Fruit fly (Drosophila melanogaster) Kc167 (cell line): ENCODE results near the gene ClpX.

Experiments
- Myc ChIP-seq: fragments of >200 bp; optimal IDR thresholded peaks from 2 replicates; lab custom pipeline; 2017; ENCODE audit warnings: missing external identifiers
- Sin3A ChIP-seq: fragments of >200 bp; optimal IDR thresholded peaks from 2 replicates; lab custom pipeline; 2018; ENCODE audit warnings: missing external identifiers
- h ChIP-seq: fragments of >200 bp; optimal IDR thresholded peaks from 3 replicates; lab custom pipeline; 2018; ENCODE audit warnings: missing external identifiers
- insv ChIP-seq: fragments of >200 bp; optimal IDR thresholded peaks from 3 replicates; lab custom pipeline; 2018; ENCODE audit warnings: missing external identifiers
- psq ChIP-seq: fragments of >200 bp; optimal IDR thresholded peaks from 2 replicates; lab custom pipeline; 2017; ENCODE audit warnings: missing external identifiers
- ttk ChIP-seq: sonication (Bioruptor generic); optimal IDR thresholded peaks from 2 replicates; lab custom pipeline; 2017; ENCODE audit warnings: missing external identifiers

Gene ClpX

dm6 chr3R:19902926-19903739 is at the start of gene ClpX:
Gene ClpX, minus strand, starts transcription at chr3R:19903689.
- TF ChIP-seq ttk (lab: Kevin White, UChicago) (no peak), h (lab: Kevin White, UChicago) (no peak), Sin3A (lab: Kevin White, UChicago) (no peak), psq (no peak), insv (lab: Kevin White, UChicago) (no peak), Myc (no peak)

dm6 chr3R:19948143-19948542 is 44.7 kb upstream of the ClpX start, which contains the start of gene CG4783:
Gene CG4783, plus strand, starts transcription at chr3R:19948443.
- no peak for TF ChIP-seq Sin3A (lab: Kevin White, UChicago)
- TF ChIP-seq psq, result no peak
- no peak for TF ChIP-seq ttk (lab: Kevin White, UChicago)
- TF ChIP-seq Myc, result no peak
- no peak for TF ChIP-seq insv (lab: Kevin White, UChicago)
- TF ChIP-seq h (lab: Kevin White, UChicago), result no peak

dm6 chr3R:19942312-19942711 is 38.8 kb upstream of the ClpX start, which contains the start of gene CG46042:
Gene CG46042, minus strand, starts transcription at chr3R:19942412.
- TF ChIP-seq h (lab: Kevin White, UChicago), result no peak
- no peak for TF ChIP-seq psq
- no peak for TF ChIP-seq insv (lab: Kevin White, UChicago)
- no peak for TF ChIP-seq Myc
- no peak for TF ChIP-seq Sin3A (lab: Kevin White, UChicago)
- TF ChIP-seq ttk (lab: Kevin White, UChicago), result no peak

dm6 chr3R:19938941-19939587 is 35.6 kb upstream of the ClpX start:
- TF ChIP-seq insv (lab: Kevin White, UChicago), result no peak

dm6 chr3R:19935777-19936125 is 32.3 kb upstream of the ClpX start:
- TF ChIP-seq Myc (no peak), ttk (lab: Kevin White, UChicago) (no peak), Sin3A (lab: Kevin White, UChicago) (no peak), insv (lab: Kevin White, UChicago) (no peak), psq (no peak), h (lab: Kevin White, UChicago) (no peak)

dm6 chr3R:19934840-19935776 is 31.6 kb upstream of the ClpX start, which contains the start of gene mira:
Gene mira, minus strand, starts transcription at chr3R:19935120.
- TF ChIP-seq Sin3A (lab: Kevin White, UChicago), result no peak
- TF ChIP-seq Myc, result no peak
- TF ChIP-seq h (lab: Kevin White, UChicago), result no peak
- TF ChIP-seq insv (lab: Kevin White, UChicago), result no peak
- TF ChIP-seq ttk (lab: Kevin White, UChicago), result no peak
- TF ChIP-seq psq, result no peak

- TF ChIP-seq Sin3A (lab: Kevin White, UChicago) (no peak), psq (no peak), Myc (no peak), insv (lab: Kevin White, UChicago) (no peak), ttk (lab: Kevin White, UChicago) (no peak), h (lab: Kevin White, UChicago) (no peak)
Measured at dm6 chr3R:19932169-19932568, 28.7 kb upstream of the ClpX start.

- TF ChIP-seq psq (no peak), insv (lab: Kevin White, UChicago) (no peak), Sin3A (lab: Kevin White, UChicago) (no peak), Myc (no peak), h (lab: Kevin White, UChicago) (no peak), ttk (lab: Kevin White, UChicago) (no peak)
Measured at dm6 chr3R:19930913-19931706, 27.6 kb upstream of the ClpX start.

- TF ChIP-seq h (lab: Kevin White, UChicago) (no peak), Sin3A (lab: Kevin White, UChicago) (no peak), ttk (lab: Kevin White, UChicago) (no peak), insv (lab: Kevin White, UChicago) (no peak), Myc (no peak), psq (no peak)
Measured at dm6 chr3R:19928544-19928943, 25.1 kb upstream of the ClpX start, which contains the start of gene CG4459. Gene CG4459, minus strand, starts transcription at chr3R:19928644.

dm6 chr3R:19925271-19925670 is 21.8 kb upstream of the ClpX start, which contains the start of gene CG4462:
Gene CG4462, minus strand, starts transcription at chr3R:19925371.
- TF ChIP-seq Sin3A (lab: Kevin White, UChicago) (no peak), ttk (lab: Kevin White, UChicago) (no peak), insv (lab: Kevin White, UChicago) (no peak), Myc (no peak), h (lab: Kevin White, UChicago) (no peak), psq (no peak)

dm6 chr3R:19924331-19924730 is 20.8 kb upstream of the ClpX start:
- TF ChIP-seq insv (lab: Kevin White, UChicago) (no peak), psq (no peak)
